Worm (Caenorhabditis elegans): ENCODE measurements around the gene chil-10.

chil-10 gene

DNA sequence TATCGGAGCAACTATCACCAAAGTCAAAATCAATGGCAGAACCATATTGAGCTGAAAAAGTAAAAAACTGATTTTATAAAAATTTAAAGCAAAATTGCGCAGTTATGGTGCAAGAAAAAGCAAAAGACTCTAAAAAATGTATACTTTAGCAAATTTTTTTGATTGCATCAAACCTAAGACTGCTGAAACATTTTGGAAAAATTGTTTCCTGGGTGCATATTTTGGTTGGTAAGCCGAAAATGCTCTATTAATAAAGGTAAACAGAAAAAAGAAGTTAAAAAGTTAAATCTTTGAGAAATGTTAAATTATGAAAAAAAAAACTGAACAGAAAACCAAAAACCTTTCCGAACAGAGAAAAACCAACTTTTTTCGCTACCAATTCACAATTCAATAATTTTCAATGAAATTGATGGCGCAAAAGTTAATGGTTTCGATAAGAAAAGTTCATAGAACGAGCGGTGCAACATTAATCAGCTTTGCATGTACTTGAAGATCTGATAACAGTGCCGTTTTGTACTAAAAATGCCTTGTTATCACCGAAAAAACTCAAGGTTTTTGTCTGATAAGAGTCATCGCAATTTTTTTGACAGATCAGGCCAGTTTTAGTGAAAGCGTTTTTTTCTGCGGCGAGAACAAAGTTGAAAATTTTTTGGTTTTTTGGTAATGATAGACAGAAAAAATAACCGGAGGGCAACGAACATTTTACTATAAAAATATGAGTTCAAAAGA is 20.4 kb downstream of the chil-10 start, which contains the start of gene abhd-3.2 (continued):
- TF ChIP-seq lim-7 (GFP tag; IDR thresholded peaks at IDR 0.05) (no peak), ceh-82 (tag; optimal IDR thresholded peaks at IDR 0.05) (no peak), mep-1 (tag; optimal IDR thresholded peaks at IDR 0.05) (peak; percentile 65), hif-1 (tag; optimal IDR thresholded peaks at IDR 0.05) (no peak), lin-15B (tag; optimal IDR thresholded peaks at IDR 0.05) (no peak), nhr-42 (GFP tag; IDR thresholded peaks at IDR 0.05) (0 out of 2 replicates have a peak, but pooled peaks have one; percentile 23), sdz-12 (GFP tag; optimal IDR thresholded peaks at IDR 0.05) (no peak), cey-2 (tag; optimal IDR thresholded peaks at IDR 0.05; ENCODE audit: borderline replicate concordance, insufficient read depth) (peak; percentile 33), mes-2 (tag; optimal IDR thresholded peaks at IDR 0.05; ENCODE audit: poor library complexity, severe bottlenecking) (peak; percentile 52), hlh-30 (tag; optimal IDR thresholded peaks at IDR 0.05; ENCODE audit: insufficient read depth) (peak; percentile 34), mxl-3 (GFP tag; optimal IDR thresholded peaks at IDR 0.05) (peak; percentile 53), daf-16 (GFP tag; optimal IDR thresholded peaks at IDR 0.05) (peak in 1 of 2 experiments; percentile 38), daf-16 (tag; optimal IDR thresholded peaks at IDR 0.05) (peak; percentile 94), ceh-28 (tag; optimal IDR thresholded peaks at IDR 0.05) (no peak), ceh-20 (GFP tag; IDR thresholded peaks at IDR 0.05) (peak; percentile 87), nhr-48 (tag; optimal IDR thresholded peaks at IDR 0.05) (peak; percentile 86), Y5F2A.4 (GFP tag; optimal IDR thresholded peaks at IDR 0.05) (no peak), nhr-28 (tag; optimal IDR thresholded peaks at IDR 0.05) (peak; percentile 93), T20F7.1 (GFP tag; optimal IDR thresholded peaks at IDR 0.05) (peak; percentile 50), pqm-1 (tag; optimal IDR thresholded peaks at IDR 0.05) (peak; percentile 99), snpc-1.2 (GFP tag; IDR thresholded peaks at IDR 0.05) (no peak), unc-62 (GFP tag; optimal IDR thresholded peaks at IDR 0.05 in 1 of 2) (peak in 1 of 2 experiments; percentile 99), unc-62 (tag; optimal IDR thresholded peaks at IDR 0.05) (no peak), lin-1 (GFP tag; IDR thresholded peaks at IDR 0.05) (peak; percentile 79; the same call in 1 of the 2 replicates), dmd-8 (GFP tag; IDR thresholded peaks at IDR 0.05) (no peak), zip-11 (GFP tag; IDR thresholded peaks at IDR 0.05) (no peak), ama-1 (optimal IDR thresholded peaks at IDR 0.05) (no peak), ceh-44 (GFP tag; IDR thresholded peaks at IDR 0.05) (no peak), unc-130 (GFP tag; optimal IDR thresholded peaks at IDR 0.05) (no peak), mdt-29 (GFP tag; IDR thresholded peaks at IDR 0.05) (no peak), F10B5.3 (tag; optimal IDR thresholded peaks at IDR 0.05) (no peak), ceh-32 (tag; optimal IDR thresholded peaks at IDR 0.05; ENCODE audit: poor library complexity) (no peak), dmd-6 (GFP tag; IDR thresholded peaks at IDR 0.05) (peak; percentile 98), F49E8.2 (tag; optimal IDR thresholded peaks at IDR 0.05; ENCODE audit: borderline replicate concordance) (no peak), gei-8 (GFP tag; optimal IDR thresholded peaks at IDR 0.05) (peak; percentile 24)

DNA sequence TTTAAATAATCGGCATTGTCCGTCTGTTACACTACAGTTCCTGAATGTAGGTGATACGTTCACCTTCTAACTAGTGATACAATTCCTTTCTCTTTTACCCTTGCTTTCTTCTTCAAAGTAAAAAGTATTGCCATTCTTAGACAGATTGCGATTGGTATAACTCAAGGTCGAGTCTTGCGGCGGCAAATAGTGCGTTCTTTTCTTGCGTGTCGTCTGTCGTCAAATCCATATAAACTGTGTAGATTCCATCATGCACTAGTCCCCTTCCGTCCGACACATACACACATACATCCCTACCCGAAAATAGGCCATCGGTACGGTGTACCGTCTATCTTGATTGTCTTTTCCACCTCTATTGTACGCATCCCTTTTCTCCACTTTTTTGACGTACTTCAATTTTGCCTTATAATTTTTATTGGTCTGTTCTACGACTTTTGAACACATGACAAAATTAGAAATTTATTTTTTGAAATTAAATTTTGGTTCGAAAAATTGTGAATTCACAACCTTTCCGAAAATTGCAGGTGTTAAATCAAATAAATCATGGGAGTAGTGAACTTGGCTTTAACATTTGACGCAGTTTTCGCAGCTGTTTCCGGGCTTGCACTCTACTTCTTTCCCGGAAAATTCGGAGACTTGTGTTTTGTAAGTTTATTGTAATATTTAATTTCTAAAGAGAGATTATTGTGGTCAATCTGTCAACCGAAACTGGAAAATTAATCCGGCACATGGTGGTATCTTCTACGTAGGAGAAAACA is 22.8 kb downstream of the chil-10 start, which contains the start of gene C44C1.1:
Gene C44C1.1 (plus strand): TSS at position 525 of the 758 bp plus-strand sequence.
- peak; percentile 2 for TF ChIP-seq aha-1 (tag)
- TF ChIP-seq cey-2 (tag; optimal IDR thresholded peaks at IDR 0.05; ENCODE audit: borderline replicate concordance, insufficient read depth) = no peak
- TF ChIP-seq hlh-11 (tag; optimal IDR thresholded peaks at IDR 0.05) = peak; percentile 18
- no peak for TF ChIP-seq egl-27 (tag; optimal IDR thresholded peaks at IDR 0.05)
- peak; percentile 70 for TF ChIP-seq nhr-28 (tag; optimal IDR thresholded peaks at IDR 0.05)
- TF ChIP-seq mxl-3 (GFP tag; optimal IDR thresholded peaks at IDR 0.05) = peak; percentile 10
- TF ChIP-seq unc-62 (GFP tag; optimal IDR thresholded peaks at IDR 0.05 in 1 of 2) = peak in 1 of 2 experiments; percentile 71
- TF ChIP-seq unc-62 (tag; optimal IDR thresholded peaks at IDR 0.05) = no peak
- TF ChIP-seq rbr-2 (tag; optimal IDR thresholded peaks at IDR 0.05) = no peak
